Worm (Caenorhabditis elegans): ENCODE results near the gene syf-2.
A peak's percentile ranks its signal among the peaks of the same experiment; 100 is the strongest.

The syf-2 gene

ce11 chrIII:7152569-7152968 is 9.3 kb downstream of the syf-2 start:
- TF ChIP-seq nhr-23 (tag; optimal IDR thresholded peaks at IDR 0.05) = peak; percentile 37
- TF ChIP-seq elt-1 (tag; optimal IDR thresholded peaks at IDR 0.05) = no peak

- no peak for TF ChIP-seq nhr-76 (tag; optimal IDR thresholded peaks at IDR 0.05)
- TF ChIP-seq nhr-12 (tag; optimal IDR thresholded peaks at IDR 0.05) = no peak
- TF ChIP-seq lin-39 (tag; optimal IDR thresholded peaks at IDR 0.05) = no peak
- no peak for TF ChIP-seq ZK546.5 (tag; optimal IDR thresholded peaks at IDR 0.05)
- TF ChIP-seq daf-12 (tag; optimal IDR thresholded peaks at IDR 0.05) = no peak
- TF ChIP-seq nhr-11 (tag; optimal IDR thresholded peaks at IDR 0.05) = no peak
- no peak for TF ChIP-seq lsy-12 (tag; optimal IDR thresholded peaks at IDR 0.05)
- TF ChIP-seq aly-2 (tag; optimal IDR thresholded peaks at IDR 0.05) = no peak
- no peak for TF ChIP-seq ceh-16 (tag; optimal IDR thresholded peaks at IDR 0.05)
- TF ChIP-seq nhr-43 (tag; optimal IDR thresholded peaks at IDR 0.05; ENCODE audit: poor library complexity, severe bottlenecking) = no peak
- no peak for TF ChIP-seq sea-2 (GFP tag; optimal IDR thresholded peaks at IDR 0.05)
- no peak for TF ChIP-seq pqm-1 (tag; optimal IDR thresholded peaks at IDR 0.05)
These were observed 11.8 kb downstream of the syf-2 start for ce11 chrIII:7150162-7150561.

ce11 chrIII:7148191-7148590 is 13.7 kb downstream of the syf-2 start:
- TF ChIP-seq egl-5 (tag; optimal IDR thresholded peaks at IDR 0.05) (no peak), nhr-12 (tag; optimal IDR thresholded peaks at IDR 0.05) (no peak), sea-2 (GFP tag; optimal IDR thresholded peaks at IDR 0.05) (no peak)

ce11 chrIII:7146341-7146740 is 15.6 kb downstream of the syf-2 start:
- TF ChIP-seq sea-2 (GFP tag; optimal IDR thresholded peaks at IDR 0.05) = no peak
- no peak for TF ChIP-seq nhr-77 (tag; optimal IDR thresholded peaks at IDR 0.05)
- TF ChIP-seq ceh-82 (tag; optimal IDR thresholded peaks at IDR 0.05) = no peak
- no peak for TF ChIP-seq eor-1 (tag; optimal IDR thresholded peaks at IDR 0.05)
- TF ChIP-seq nhr-76 (tag; optimal IDR thresholded peaks at IDR 0.05) = no peak
- no peak for TF ChIP-seq elt-3 (tag; optimal IDR thresholded peaks at IDR 0.05)
- no peak for TF ChIP-seq elt-1 (tag; optimal IDR thresholded peaks at IDR 0.05)
- no peak for TF ChIP-seq fos-1 (tag; optimal IDR thresholded peaks at IDR 0.05)
- TF ChIP-seq unc-62 (GFP tag; optimal IDR thresholded peaks at IDR 0.05) = no peak
- TF ChIP-seq nhr-23 (tag; optimal IDR thresholded peaks at IDR 0.05) = no peak
- TF ChIP-seq fkh-2 (tag; optimal IDR thresholded peaks at IDR 0.05) = no peak

ce11 chrIII:7144749-7145148 is 17.2 kb downstream of the syf-2 start, which contains the start of gene glr-2:
TSS of gene glr-2 (minus strand) at chrIII:7144959.
- TF ChIP-seq lsy-12 (tag; optimal IDR thresholded peaks at IDR 0.05) (no peak), elt-3 (tag; optimal IDR thresholded peaks at IDR 0.05) (no peak), ama-1 (optimal IDR thresholded peaks at IDR 0.05) (no peak), ztf-4 (tag; optimal IDR thresholded peaks at IDR 0.05) (no peak), nhr-12 (tag; optimal IDR thresholded peaks at IDR 0.05) (no peak)

- TF ChIP-seq nfya-1 (tag; optimal IDR thresholded peaks at IDR 0.05; ENCODE audit: insufficient read depth) (peak; percentile 43), pha-4 (tag; optimal IDR thresholded peaks at IDR 0.05) (no peak), elt-2 (tag; optimal IDR thresholded peaks at IDR 0.05) (peak; percentile 26), ama-1 (optimal IDR thresholded peaks at IDR 0.05) (peak; percentile 76), nhr-25 (tag; optimal IDR thresholded peaks at IDR 0.05) (peak; percentile 11), pqm-1 (tag; optimal IDR thresholded peaks at IDR 0.05) (peak; percentile 45), snpc-4 (tag; optimal IDR thresholded peaks at IDR 0.05) (peak; percentile 97), aly-2 (tag; optimal IDR thresholded peaks at IDR 0.05) (no peak)
These were observed 19.7 kb downstream of the syf-2 start for ce11 chrIII:7142172-7142601.

- TF ChIP-seq sea-2 (GFP tag; optimal IDR thresholded peaks at IDR 0.05) = no peak
- TF ChIP-seq nhr-43 (tag; optimal IDR thresholded peaks at IDR 0.05; ENCODE audit: poor library complexity, severe bottlenecking) = no peak
- TF ChIP-seq egl-27 (tag; optimal IDR thresholded peaks at IDR 0.05) = peak; percentile 78
- TF ChIP-seq nhr-25 (tag; optimal IDR thresholded peaks at IDR 0.05) = no peak
- TF ChIP-seq elt-2 (tag; optimal IDR thresholded peaks at IDR 0.05) = peak; percentile 80
- peak; percentile 42 for TF ChIP-seq ceh-28 (tag; optimal IDR thresholded peaks at IDR 0.05)
- no peak for TF ChIP-seq nhr-23 (tag; optimal IDR thresholded peaks at IDR 0.05)
- TF ChIP-seq nhr-77 (tag; optimal IDR thresholded peaks at IDR 0.05) = peak; percentile 62
- TF ChIP-seq nhr-237 (tag; optimal IDR thresholded peaks at IDR 0.05) = no peak
- TF ChIP-seq nhr-76 (tag; optimal IDR thresholded peaks at IDR 0.05) = no peak
- no peak for TF ChIP-seq ztf-11 (tag; optimal IDR thresholded peaks at IDR 0.05)
- peak; percentile 62 for TF ChIP-seq pqm-1 (tag; optimal IDR thresholded peaks at IDR 0.05)
- TF ChIP-seq lsy-12 (tag; optimal IDR thresholded peaks at IDR 0.05) = peak; percentile 55
- TF ChIP-seq ceh-9 (tag; optimal IDR thresholded peaks at IDR 0.05) = no peak
- no peak for TF ChIP-seq fos-1 (tag; optimal IDR thresholded peaks at IDR 0.05)
- peak; percentile 36 for TF ChIP-seq skn-1 (tag; optimal IDR thresholded peaks at IDR 0.05)
- TF ChIP-seq unc-62 (GFP tag; optimal IDR thresholded peaks at IDR 0.05) = no peak
- no peak for TF ChIP-seq egl-5 (tag; optimal IDR thresholded peaks at IDR 0.05)
- TF ChIP-seq nhr-28 (tag; optimal IDR thresholded peaks at IDR 0.05) = no peak
- no peak for TF ChIP-seq nhr-67 (tag; optimal IDR thresholded peaks at IDR 0.05)
- TF ChIP-seq fkh-2 (tag; optimal IDR thresholded peaks at IDR 0.05) = no peak
- no peak for TF ChIP-seq elt-1 (tag; optimal IDR thresholded peaks at IDR 0.05)
- TF ChIP-seq unc-39 (tag; optimal IDR thresholded peaks at IDR 0.05) = no peak
- TF ChIP-seq lin-39 (tag; optimal IDR thresholded peaks at IDR 0.05) = no peak
- no peak for TF ChIP-seq mdl-1 (tag; optimal IDR thresholded peaks at IDR 0.05)
- TF ChIP-seq nhr-11 (tag; optimal IDR thresholded peaks at IDR 0.05) = no peak
These were observed 20.6 kb downstream of the syf-2 start for ce11 chrIII:7141285-7141715.
